Fruit fly (Drosophila melanogaster): ENCODE measurements around the gene CG15336.

CG15336 gene

dm6 chrX:8137285-8137684 lies 10.5 kb upstream of the CG15336 start:
- TF ChIP-seq psq (optimal IDR thresholded peaks at IDR 0.05) (no peak), Dll (optimal IDR thresholded peaks at IDR 0.05) (no peak), pan (optimal IDR thresholded peaks at IDR 0.05) (no peak), CG8478 (optimal IDR thresholded peaks at IDR 0.05) (no peak), EcR (GFP tag; optimal IDR thresholded peaks at IDR 0.05) (no peak)

- no peak for TF ChIP-seq pan (optimal IDR thresholded peaks at IDR 0.05)
- no peak for TF ChIP-seq usp (GFP tag; optimal IDR thresholded peaks at IDR 0.05)
- no peak for TF ChIP-seq psq (optimal IDR thresholded peaks at IDR 0.05)
- TF ChIP-seq CG8478 (optimal IDR thresholded peaks at IDR 0.05), result no peak
- TF ChIP-seq Dll (optimal IDR thresholded peaks at IDR 0.05), result no peak
- no peak for TF ChIP-seq EcR (GFP tag; optimal IDR thresholded peaks at IDR 0.05)
These were observed 7.0 kb upstream of the CG15336 start for dm6 chrX:8140707-8141106.

- peak; percentile 87 for TF ChIP-seq CG8478 (optimal IDR thresholded peaks at IDR 0.05)
- no peak for TF ChIP-seq usp (GFP tag; optimal IDR thresholded peaks at IDR 0.05)
- no peak for TF ChIP-seq pan (optimal IDR thresholded peaks at IDR 0.05)
- TF ChIP-seq Dll (optimal IDR thresholded peaks at IDR 0.05), result peak; percentile 24
- no peak for TF ChIP-seq psq (optimal IDR thresholded peaks at IDR 0.05)
- no peak for TF ChIP-seq EcR (GFP tag; optimal IDR thresholded peaks at IDR 0.05)
These were observed 6.2 kb upstream of the CG15336 start for dm6 chrX:8141353-8142066.

dm6 chrX:8142067-8142462 lies 5.7 kb upstream of the CG15336 start, which contains the start of gene Smox:
TSS of gene Smox (minus strand) at chrX:8142279.
- TF ChIP-seq pan (optimal IDR thresholded peaks at IDR 0.05) (no peak), CG8478 (optimal IDR thresholded peaks at IDR 0.05) (no peak), usp (GFP tag; optimal IDR thresholded peaks at IDR 0.05) (no peak), psq (optimal IDR thresholded peaks at IDR 0.05) (no peak), Dll (optimal IDR thresholded peaks at IDR 0.05) (no peak), EcR (GFP tag; optimal IDR thresholded peaks at IDR 0.05) (no peak)

DNA sequence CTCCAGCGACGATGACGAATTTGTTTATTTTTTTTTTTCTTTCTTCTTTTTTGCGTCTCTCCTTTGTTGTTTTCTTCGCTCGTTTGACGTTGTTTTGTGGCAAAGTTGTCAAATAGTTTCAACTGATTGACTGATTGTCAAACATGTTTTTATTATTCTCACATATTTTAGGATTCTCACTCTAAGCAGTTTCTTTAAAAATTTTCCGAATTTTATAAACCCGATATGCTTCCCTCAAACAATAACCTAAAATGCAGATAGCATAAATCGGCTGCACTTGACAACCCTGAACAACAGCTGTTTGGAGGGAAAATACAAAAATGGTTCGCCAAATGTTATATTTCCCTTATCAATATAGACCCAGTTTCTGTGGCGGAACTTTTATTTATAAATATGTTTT lies 4.2 kb upstream of the CG15336 start, which contains the start of gene CG17982:
Gene CG17982 (minus strand): TSS at position 299 of the 400 bp plus-strand sequence.
- TF ChIP-seq CG8478 (optimal IDR thresholded peaks at IDR 0.05), result no peak
- TF ChIP-seq pan (optimal IDR thresholded peaks at IDR 0.05), result no peak
- no peak for TF ChIP-seq EcR (GFP tag; optimal IDR thresholded peaks at IDR 0.05)
- no peak for TF ChIP-seq psq (optimal IDR thresholded peaks at IDR 0.05)
- no peak for TF ChIP-seq Dll (optimal IDR thresholded peaks at IDR 0.05)

dm6 chrX:8145501-8146157 lies 2.1 kb upstream of the CG15336 start, which contains the start of the genes alpha-PheRS and CG2129:
TSS of gene alpha-PheRS (minus strand) at chrX:8145602.
TSS of gene CG2129 (plus strand) at chrX:8145839.
- TF ChIP-seq usp (GFP tag; optimal IDR thresholded peaks at IDR 0.05), result no peak
- TF ChIP-seq EcR (GFP tag; optimal IDR thresholded peaks at IDR 0.05), result no peak
- no peak for TF ChIP-seq CG8478 (optimal IDR thresholded peaks at IDR 0.05)
- TF ChIP-seq psq (optimal IDR thresholded peaks at IDR 0.05), result no peak
- no peak for TF ChIP-seq pan (optimal IDR thresholded peaks at IDR 0.05)
- TF ChIP-seq Dll (optimal IDR thresholded peaks at IDR 0.05), result no peak

DNA sequence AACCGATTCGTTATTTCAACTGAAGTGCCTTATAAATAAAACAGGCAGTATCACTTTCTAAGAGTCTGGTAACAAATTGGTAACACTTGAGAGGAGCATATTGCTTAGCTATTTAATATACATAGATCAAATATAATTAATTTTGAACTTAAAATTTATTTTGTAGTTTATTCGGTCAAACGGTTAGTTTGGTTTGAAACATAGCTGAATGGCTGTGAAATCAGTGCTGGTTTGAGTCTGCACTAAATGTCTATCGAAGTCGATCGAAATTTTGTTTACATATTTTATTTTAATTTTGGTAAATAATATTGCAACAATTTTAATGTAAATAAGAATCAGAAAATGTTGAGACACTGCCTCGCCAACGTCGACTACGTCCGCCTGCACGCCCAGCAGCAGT lies 807 bp downstream of the CG15336 start, which contains the start of gene CG10959:
Gene CG10959 (plus strand): TSS at position 228 of the 400 bp plus-strand sequence.
- TF ChIP-seq EcR (GFP tag; optimal IDR thresholded peaks at IDR 0.05) (no peak), psq (optimal IDR thresholded peaks at IDR 0.05) (no peak), CG8478 (optimal IDR thresholded peaks at IDR 0.05) (no peak), usp (GFP tag; optimal IDR thresholded peaks at IDR 0.05) (no peak), Dll (optimal IDR thresholded peaks at IDR 0.05) (no peak), pan (optimal IDR thresholded peaks at IDR 0.05) (no peak)

DNA sequence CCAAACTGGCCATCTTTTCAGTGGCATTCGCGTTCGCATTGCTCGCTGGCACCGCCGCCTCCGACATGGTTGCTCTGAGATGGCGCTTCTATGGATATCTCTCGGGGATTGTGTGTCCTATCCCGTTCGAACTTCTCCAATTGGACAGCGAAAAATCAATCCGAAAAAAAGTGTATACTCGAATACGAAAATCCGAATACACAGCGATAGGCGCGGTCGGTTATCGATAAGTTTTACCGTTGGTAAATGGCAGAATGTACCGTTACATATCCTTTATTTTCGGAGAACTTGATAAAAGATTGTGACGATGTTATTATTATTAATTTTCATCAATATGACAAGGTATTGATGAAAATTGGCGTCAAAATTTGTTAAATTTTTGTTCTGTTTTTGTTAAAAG lies 4.3 kb downstream of the CG15336 start, which contains the start of gene Gbeta5:
Gene Gbeta5 (minus strand): TSS at position 199 of the 400 bp plus-strand sequence.
- TF ChIP-seq EcR (GFP tag; optimal IDR thresholded peaks at IDR 0.05) (no peak), usp (GFP tag; optimal IDR thresholded peaks at IDR 0.05) (no peak), CG8478 (optimal IDR thresholded peaks at IDR 0.05) (no peak), psq (optimal IDR thresholded peaks at IDR 0.05) (no peak), pan (optimal IDR thresholded peaks at IDR 0.05) (no peak), Dll (optimal IDR thresholded peaks at IDR 0.05) (no peak)

DNA sequence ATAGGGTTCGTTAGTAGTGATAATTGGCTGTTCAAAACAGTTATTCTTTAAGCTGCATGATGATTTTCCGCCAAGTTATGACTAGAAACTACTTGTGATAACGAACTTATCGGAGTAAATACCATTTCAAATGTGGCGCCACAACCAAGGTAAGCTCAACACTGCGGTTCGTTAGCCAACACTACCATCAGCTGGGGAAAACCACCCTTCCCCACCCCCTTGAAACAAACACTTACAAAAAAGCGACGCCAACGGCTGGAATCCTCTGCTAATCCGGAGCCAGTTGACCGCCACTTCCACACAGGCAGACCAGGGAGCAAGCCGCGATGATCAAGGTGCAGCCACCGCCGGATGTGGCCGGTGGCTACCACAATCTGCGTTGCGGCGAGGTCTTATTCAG lies 5.0 kb downstream of the CG15336 start, which contains the start of gene CG18262:
Gene CG18262 (plus strand): TSS at position 231 of the 400 bp plus-strand sequence.
- TF ChIP-seq Dll (optimal IDR thresholded peaks at IDR 0.05) (no peak), psq (optimal IDR thresholded peaks at IDR 0.05) (no peak), EcR (GFP tag; optimal IDR thresholded peaks at IDR 0.05) (no peak), pan (optimal IDR thresholded peaks at IDR 0.05) (no peak), CG8478 (optimal IDR thresholded peaks at IDR 0.05) (no peak), usp (GFP tag; optimal IDR thresholded peaks at IDR 0.05) (no peak)

DNA sequence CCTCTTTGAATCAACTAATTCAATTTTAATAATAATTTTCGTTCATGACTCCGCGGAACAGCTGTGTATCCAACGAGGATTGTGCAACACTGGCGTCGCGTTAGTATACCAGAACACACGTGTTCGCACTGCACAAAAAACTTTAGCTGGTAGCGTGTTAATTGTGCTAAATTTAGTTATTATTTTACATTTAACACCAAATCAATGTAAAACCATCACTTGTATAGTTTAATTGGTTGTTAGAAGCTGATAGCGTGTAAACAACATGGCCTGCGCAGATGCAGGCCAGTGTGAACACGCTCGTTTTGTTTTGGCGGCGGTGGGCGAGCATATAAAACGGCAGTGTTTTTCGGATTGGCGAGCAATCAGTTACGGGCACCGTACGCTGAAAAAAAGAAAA lies 9.5 kb downstream of the CG15336 start, which contains the start of the genes Traf6 and GIIIspla2:
Gene Traf6 (minus strand): TSS at position 93 of the 400 bp plus-strand sequence.
Gene GIIIspla2 (plus strand): TSS at position 335 of the 400 bp plus-strand sequence.
- TF ChIP-seq psq (optimal IDR thresholded peaks at IDR 0.05) (no peak), EcR (GFP tag; optimal IDR thresholded peaks at IDR 0.05) (no peak), Dll (optimal IDR thresholded peaks at IDR 0.05) (no peak), usp (GFP tag; optimal IDR thresholded peaks at IDR 0.05) (no peak), CG8478 (optimal IDR thresholded peaks at IDR 0.05) (no peak), pan (optimal IDR thresholded peaks at IDR 0.05) (no peak)

dm6 chrX:8158942-8159472 lies 11.3 kb downstream of the CG15336 start:
- TF ChIP-seq Dll (optimal IDR thresholded peaks at IDR 0.05), result no peak
- TF ChIP-seq pan (optimal IDR thresholded peaks at IDR 0.05), result no peak

- no peak for TF ChIP-seq EcR (GFP tag; optimal IDR thresholded peaks at IDR 0.05)
- no peak for TF ChIP-seq Dll (optimal IDR thresholded peaks at IDR 0.05)
- TF ChIP-seq pan (optimal IDR thresholded peaks at IDR 0.05), result no peak
- no peak for TF ChIP-seq CG8478 (optimal IDR thresholded peaks at IDR 0.05)
- no peak for TF ChIP-seq psq (optimal IDR thresholded peaks at IDR 0.05)
- no peak for TF ChIP-seq usp (GFP tag; optimal IDR thresholded peaks at IDR 0.05)
These were observed 12.0 kb downstream of the CG15336 start, which contains the start of gene CG15337 for dm6 chrX:8159754-8160153. TSS of gene CG15337 (plus strand) at chrX:8160054.

Measured in whole organism.